Worm (Caenorhabditis elegans): ENCODE data around the gene F49E12.12.

DNA sequence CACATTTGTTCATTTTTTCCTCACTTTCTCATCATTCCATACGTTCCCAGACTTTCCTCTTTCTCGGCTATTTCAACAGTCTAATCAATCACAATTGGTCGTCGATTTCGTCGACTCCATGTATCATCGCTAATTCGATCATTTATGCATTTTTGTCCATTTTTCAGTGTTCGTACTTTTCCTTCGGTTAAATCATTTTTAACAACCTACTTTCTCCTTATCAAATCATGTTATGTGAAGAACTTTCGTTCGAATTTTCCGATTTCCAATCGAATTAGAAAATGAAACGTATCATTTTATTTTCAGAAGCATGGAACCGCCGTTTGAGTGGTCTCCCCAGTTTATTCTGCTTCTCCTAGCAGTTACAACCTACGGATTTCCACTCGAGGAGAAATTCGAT lies 34.9 kb upstream of the F49E12.12 start, which contains the start of gene eff-1:
- no peak for TF ChIP-seq tbx-11 (GFP tag; IDR thresholded peaks at IDR 0.05)
- no peak for TF ChIP-seq ceh-13 (GFP tag; optimal IDR thresholded peaks at IDR 0.05)
- no peak for TF ChIP-seq sea-1 (GFP tag; conservative IDR thresholded peaks at IDR 0.05)
- no peak for TF ChIP-seq hnd-1 (tag; optimal IDR thresholded peaks at IDR 0.05)
- no peak for TF ChIP-seq flt-1 (GFP tag; IDR thresholded peaks at IDR 0.05)
- TF ChIP-seq pes-1 (GFP tag; IDR thresholded peaks at IDR 0.05) = no peak
- no peak for TF ChIP-seq ama-1 (optimal IDR thresholded peaks at IDR 0.05)
- TF ChIP-seq ceh-36 (tag; optimal IDR thresholded peaks at IDR 0.05) = no peak
- no peak for TF ChIP-seq F13C5.2 (tag; optimal IDR thresholded peaks at IDR 0.05)

Measured in whole organism, early embryonic.